Worm (Caenorhabditis elegans): Measurements from ENCODE around the gene tcc-1.

The tcc-1 gene

ce11 chrV:17831350-17831749, 24.4 kb downstream of the tcc-1 start, which contains the start of gene srh-303:
Gene srh-303 (plus strand): TSS chrV:17831650.
- TF ChIP-seq unc-62 (GFP tag; optimal IDR thresholded peaks at IDR 0.05): no peak

ce11 chrV:17828310-17828709, 27.5 kb downstream of the tcc-1 start, which contains the start of gene srh-304:
Gene srh-304 (plus strand): TSS chrV:17828610.
- no peak for TF ChIP-seq unc-62 (GFP tag; optimal IDR thresholded peaks at IDR 0.05)

- no peak for TF ChIP-seq unc-62 (GFP tag; optimal IDR thresholded peaks at IDR 0.05)
Measured at ce11 chrV:17824610-17825009, 31.2 kb downstream of the tcc-1 start, which contains the start of gene srh-301. Gene srh-301 (plus strand): TSS chrV:17824910.

ce11 chrV:17821805-17822204, 34.0 kb downstream of the tcc-1 start, which contains the start of gene srh-300:
Gene srh-300 (plus strand): TSS chrV:17822105.
- no peak for TF ChIP-seq unc-62 (GFP tag; optimal IDR thresholded peaks at IDR 0.05)

- no peak for TF ChIP-seq unc-62 (GFP tag; optimal IDR thresholded peaks at IDR 0.05)
Measured at ce11 chrV:17819704-17820103, 36.1 kb downstream of the tcc-1 start.

ce11 chrV:17818567-17818966, 37.2 kb downstream of the tcc-1 start, which contains the start of gene srh-298:
Gene srh-298 (plus strand): TSS chrV:17818867.
- TF ChIP-seq unc-62 (GFP tag; optimal IDR thresholded peaks at IDR 0.05): no peak

- TF ChIP-seq unc-62 (GFP tag; optimal IDR thresholded peaks at IDR 0.05): no peak
Measured at ce11 chrV:17812127-17812526, 43.7 kb downstream of the tcc-1 start.

ce11 chrV:17810053-17810452, 45.7 kb downstream of the tcc-1 start, which contains the start of gene srh-296:
Gene srh-296 (plus strand): TSS chrV:17810353.
- TF ChIP-seq unc-62 (GFP tag; optimal IDR thresholded peaks at IDR 0.05): no peak

- TF ChIP-seq unc-62 (GFP tag; optimal IDR thresholded peaks at IDR 0.05): no peak
Measured at ce11 chrV:17805323-17805722, 50.5 kb downstream of the tcc-1 start, which contains the start of gene srh-291. Gene srh-291 (plus strand): TSS chrV:17805623.

ce11 chrV:17802519-17802918, 53.3 kb downstream of the tcc-1 start, which contains the start of the genes Y94A7B.11 and srh-292:
Gene Y94A7B.11 (minus strand): TSS chrV:17802619.
Gene srh-292 (plus strand): TSS chrV:17802769.
- no peak for TF ChIP-seq unc-62 (GFP tag; optimal IDR thresholded peaks at IDR 0.05)

ce11 chrV:17800538-17800937, 55.3 kb downstream of the tcc-1 start, which contains the start of gene srh-287:
Gene srh-287 (plus strand): TSS chrV:17800838.
- no peak for TF ChIP-seq unc-62 (GFP tag; optimal IDR thresholded peaks at IDR 0.05)

ce11 chrV:17798789-17799188, 57.0 kb downstream of the tcc-1 start, which contains the start of gene srx-18:
Gene srx-18 (minus strand): TSS chrV:17798889.
- no peak for TF ChIP-seq unc-62 (GFP tag; optimal IDR thresholded peaks at IDR 0.05)
